Fruit fly (Drosophila melanogaster) whole organism, adult: ENCODE results near the gene Nep1.
A peak's percentile ranks its signal among the peaks of the same experiment; 100 is the strongest.

Source experiments
- CG11617 ChIP-seq: fragments of 200-800 bp; sonication (Bioruptor generic); optimal IDR thresholded peaks from 2 replicates; lab custom pipeline; 2017; ENCODE audit warnings: mild to moderate bottlenecking, missing biosample characterization, missing genetic modification reagents, missing genetic modification characterization
- CG12768 ChIP-seq: fragments of 200-800 bp; sonication (Bioruptor generic); optimal IDR thresholded peaks from 2 replicates; lab custom pipeline; 2017; ENCODE audit warnings: missing biosample characterization, missing genetic modification characterization, mild to moderate bottlenecking, moderate library complexity, missing genetic modification reagents
- CG14711 ChIP-seq: fragments of 200-800 bp; sonication (Bioruptor generic); optimal IDR thresholded peaks from 2 replicates; lab custom pipeline; 2018; ENCODE audit warnings: missing biosample characterization, mild to moderate bottlenecking, missing genetic modification characterization, moderate library complexity
- CG1620 ChIP-seq: fragments of 200-800 bp; sonication (Bioruptor generic); optimal IDR thresholded peaks from 2 replicates; lab custom pipeline; 2016; ENCODE audit warnings: missing biosample characterization, missing genetic modification characterization
- CG33017 ChIP-seq: fragments of 200-800 bp; sonication (Bioruptor generic); optimal IDR thresholded peaks from 2 replicates; lab custom pipeline; 2018; ENCODE audit warnings: missing biosample characterization, mild to moderate bottlenecking, missing genetic modification characterization, moderate library complexity
- CG5204 ChIP-seq: fragments of 200-800 bp; sonication (Bioruptor generic); optimal IDR thresholded peaks from 2 replicates; lab custom pipeline; 2016; ENCODE audit warnings: missing biosample characterization, missing genetic modification characterization
- CG7045 ChIP-seq: fragments of 200-800 bp; sonication (Bioruptor generic); optimal IDR thresholded peaks from 2 replicates; lab custom pipeline; 2017; ENCODE audit warnings: missing biosample characterization, mild to moderate bottlenecking, missing genetic modification characterization
- CG7101 ChIP-seq: fragments of 200-800 bp; sonication (Bioruptor generic); optimal IDR thresholded peaks from 2 replicates; lab custom pipeline; 2018; ENCODE audit warnings: missing biosample characterization, mild to moderate bottlenecking, missing genetic modification characterization, moderate library complexity
- Clk ChIP-seq: fragments of 200-800 bp; sonication (Bioruptor generic); optimal IDR thresholded peaks from 2 replicates; lab custom pipeline; 2017; ENCODE audit warnings: missing biosample characterization, missing genetic modification characterization
- Crg-1 ChIP-seq: fragments of 200-800 bp; sonication (Bioruptor generic); optimal IDR thresholded peaks from 2 replicates; lab custom pipeline; 2016; ENCODE audit warnings: missing biosample characterization, missing genetic modification characterization
- Hr96 ChIP-seq: fragments of 200-800 bp; sonication (Bioruptor generic); optimal IDR thresholded peaks from 2 replicates; lab custom pipeline; 2016; ENCODE audit warnings: missing biosample characterization, missing genetic modification characterization
- Mnt ChIP-seq: fragments of 200-800 bp; sonication (Bioruptor generic); optimal IDR thresholded peaks from 2 replicates; lab custom pipeline; 2016; ENCODE audit warnings: missing biosample characterization, mild to moderate bottlenecking, missing genetic modification characterization
- bab1 ChIP-seq: fragments of 200-800 bp; sonication (Bioruptor generic); optimal IDR thresholded peaks from 3 replicates; lab custom pipeline; 2019; ENCODE audit warnings: missing biosample characterization, mild to moderate bottlenecking, missing genetic modification characterization, moderate library complexity
- cic ChIP-seq: fragments of 200-800 bp; sonication (Bioruptor generic); optimal IDR thresholded peaks from 2 replicates; lab custom pipeline; 2017; ENCODE audit warnings: missing biosample characterization, mild to moderate bottlenecking, missing genetic modification characterization, moderate library complexity
- cnc ChIP-seq, 2 experiments: fragments of >200 bp; optimal IDR thresholded peaks; 2 replicates each; lab custom pipeline; 2017
- kay ChIP-seq: fragments of 200-800 bp; sonication (Bioruptor generic); peaks from one replicate; lab custom pipeline; 2016; ENCODE audit warnings: missing biosample characterization, missing genetic modification characterization, borderline replicate concordance
- ovo ChIP-seq: fragments of 200-800 bp; sonication (Bioruptor generic); optimal IDR thresholded peaks from 2 replicates; lab custom pipeline; 2016; ENCODE audit warnings: missing biosample characterization, missing genetic modification characterization
- pad ChIP-seq: fragments of 200-800 bp; sonication (Bioruptor generic); optimal IDR thresholded peaks from 3 replicates; lab custom pipeline; 2017; ENCODE audit warnings: missing biosample characterization, missing genetic modification characterization, mild to moderate bottlenecking, moderate library complexity, missing genetic modification reagents
- tj ChIP-seq: fragments of 200-800 bp; sonication (Bioruptor generic); optimal IDR thresholded peaks from 3 replicates; lab custom pipeline; 2017; ENCODE audit warnings: missing biosample characterization, mild to moderate bottlenecking, missing genetic modification characterization, moderate library complexity
- toe ChIP-seq: fragments of 200-800 bp; sonication (Bioruptor generic); optimal IDR thresholded peaks from 2 replicates; lab custom pipeline; 2016; ENCODE audit warnings: missing biosample characterization, missing genetic modification characterization

Nep1 gene

DNA sequence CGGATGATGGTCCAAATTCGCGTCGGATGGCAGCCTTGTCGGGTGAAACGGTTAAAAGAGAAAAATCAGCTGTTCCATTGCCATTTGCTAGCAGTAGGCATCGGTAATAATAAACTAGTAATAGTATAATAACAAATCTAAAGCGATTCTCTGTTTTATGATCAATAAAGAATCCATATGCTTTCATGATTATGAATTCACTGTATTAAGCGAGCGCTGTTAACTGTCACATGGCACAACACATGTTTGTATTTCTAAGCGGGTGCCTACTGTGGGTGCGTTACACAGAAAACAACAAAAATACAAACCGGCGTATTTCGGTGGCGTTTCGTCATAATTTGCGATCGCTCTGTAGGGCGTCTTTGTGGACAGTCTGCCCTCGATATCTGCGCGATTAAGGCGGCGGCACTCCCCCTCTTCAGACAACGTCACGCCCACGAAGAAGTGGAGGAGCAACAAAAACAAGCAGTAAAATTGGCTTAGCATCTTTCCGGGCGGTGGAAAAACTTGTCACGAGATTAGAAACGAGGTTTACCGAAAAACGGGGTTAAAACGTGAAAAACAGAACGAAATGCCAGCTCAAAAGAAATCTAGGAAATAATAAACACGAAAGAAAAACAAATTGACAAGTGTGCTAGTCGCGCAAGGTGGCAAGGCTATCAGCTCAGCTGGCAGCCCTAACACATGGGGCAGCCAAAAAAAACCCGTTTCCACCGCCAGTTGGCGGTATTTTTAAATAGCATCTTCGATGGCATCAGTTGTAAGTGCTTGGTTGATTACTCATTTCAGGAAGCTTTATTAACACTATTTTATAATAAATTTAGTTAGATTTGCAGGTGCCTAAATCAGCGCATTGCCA is at the start of gene Nep1, which contains the start of gene Mipp2:
Gene Nep1 (plus strand): TSS at position 397 of the 859 bp plus-strand sequence.
Gene Mipp2 (minus strand): TSS at position 663 of the 859 bp plus-strand sequence.
- TF ChIP-seq ovo (peak; percentile 16), CG7101 (tag; lab: Kevin White, UChicago) (peak; percentile 46), tj (GFP tag; lab: Kevin White, UChicago) (no peak), CG33017 (tag; lab: Kevin White, UChicago) (no peak), Mnt (GFP tag; lab: Kevin White, UChicago) (peak; percentile 36), CG12768 (GFP tag; lab: Kevin White, UChicago) (no peak), CG14711 (tag; lab: Kevin White, UChicago) (peak; percentile 18), bab1 (GFP tag; lab: Kevin White, UChicago) (peak; percentile 80), CG11617 (GFP tag; lab: Kevin White, UChicago) (peak; percentile 30), Hr96 (GFP tag; lab: Kevin White, UChicago) (peak; percentile 64)

DNA sequence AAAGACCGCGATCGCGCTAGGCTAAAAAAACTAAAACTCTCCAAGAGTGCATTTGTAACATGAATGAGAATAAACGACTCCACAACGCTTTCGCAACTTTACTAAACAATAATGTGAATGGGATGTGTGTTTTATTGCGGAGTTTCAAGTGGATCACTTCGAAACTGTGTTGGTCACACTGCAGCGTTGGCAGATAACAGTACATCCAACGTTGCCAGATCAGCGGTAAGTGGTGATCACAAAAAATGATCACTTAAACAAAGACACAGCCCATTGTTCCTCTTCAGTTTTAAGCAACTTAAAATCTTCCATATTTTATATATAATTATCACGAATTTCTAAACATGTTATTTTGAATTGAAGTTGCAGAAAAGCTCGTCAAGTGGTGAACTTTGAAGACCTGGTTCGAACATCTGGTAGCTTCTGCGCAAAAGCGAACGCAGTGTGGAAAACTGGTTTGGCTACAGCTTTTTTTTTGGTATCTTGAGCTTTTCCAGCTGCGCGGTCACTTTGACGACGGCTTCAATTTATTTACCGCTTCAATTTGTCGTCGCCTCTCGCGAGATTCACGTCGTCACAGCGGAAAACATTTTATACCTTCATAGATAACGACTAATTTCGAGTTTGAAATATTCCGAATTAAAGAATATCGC is 40.6 kb upstream of the Nep1 start, which contains the start of gene CG5921:
Gene CG5921 (plus strand): TSS at position 547 of the 653 bp plus-strand sequence.
- TF ChIP-seq CG7045 (no peak), bab1 (GFP tag; lab: Kevin White, UChicago) (peak; percentile 23)

DNA sequence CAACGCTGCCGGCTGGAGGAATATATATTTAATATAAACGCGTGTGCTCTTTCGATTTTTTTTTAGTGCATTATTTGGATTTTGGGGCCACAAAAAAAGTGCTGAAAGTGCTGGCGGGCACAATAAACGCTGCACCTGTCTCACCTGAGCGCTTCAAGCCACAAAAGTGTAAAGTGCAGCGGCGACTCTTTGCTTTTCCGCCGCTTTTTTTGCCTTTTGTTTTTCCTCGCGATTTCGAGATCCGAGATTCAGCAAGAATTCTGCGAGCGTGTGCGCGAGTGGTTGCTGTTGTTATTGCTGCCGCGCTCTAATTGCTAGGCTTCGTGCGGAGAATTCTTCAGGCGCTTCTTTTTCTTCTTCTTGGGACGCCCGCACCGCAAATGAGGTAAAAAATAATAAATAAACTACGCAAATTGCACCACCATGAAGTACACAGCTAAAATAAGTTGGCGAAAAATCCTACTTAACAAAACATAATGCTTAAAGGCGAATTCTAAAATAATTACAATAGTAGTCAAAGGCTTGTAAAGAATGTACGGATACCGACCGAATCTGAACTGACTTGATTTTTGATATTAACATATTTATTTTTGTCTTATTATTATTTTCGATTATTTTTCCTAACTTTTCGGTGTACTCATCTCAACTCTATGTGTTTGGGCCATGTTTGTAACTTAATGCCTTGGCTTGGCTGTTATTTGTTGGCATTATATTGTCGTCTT is 39.9 kb upstream of the Nep1 start:
- TF ChIP-seq tj (GFP tag; lab: Kevin White, UChicago) (peak; percentile 100), CG14711 (tag; lab: Kevin White, UChicago) (no peak), CG12768 (GFP tag; lab: Kevin White, UChicago) (no peak)

DNA sequence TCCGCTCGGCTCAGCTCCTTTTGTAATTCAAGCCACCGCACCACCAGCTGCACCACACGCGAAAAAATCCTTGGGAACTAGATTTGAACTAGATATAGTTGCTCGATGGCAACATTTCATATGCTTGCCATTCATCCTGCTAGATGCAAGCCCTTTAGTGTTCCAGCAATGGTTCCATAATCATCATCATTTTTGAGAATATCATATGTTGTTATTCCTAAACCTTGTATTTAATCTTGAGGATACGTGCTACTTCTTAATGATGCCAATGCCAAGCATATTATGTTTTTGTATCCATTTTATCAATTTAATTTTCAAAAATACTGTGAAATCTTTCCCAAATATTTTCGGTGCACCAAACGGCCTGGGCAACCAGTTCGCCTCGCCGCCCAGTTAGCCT is 38.1 kb upstream of the Nep1 start:
- TF ChIP-seq CG14711 (tag; lab: Kevin White, UChicago) (no peak), CG5204 (GFP tag; lab: Kevin White, UChicago) (no peak), Mnt (GFP tag; lab: Kevin White, UChicago) (no peak), Clk (GFP tag; lab: Kevin White, UChicago) (no peak), cic (GFP tag; lab: Kevin White, UChicago) (no peak), Hr96 (GFP tag; lab: Kevin White, UChicago) (no peak)

DNA sequence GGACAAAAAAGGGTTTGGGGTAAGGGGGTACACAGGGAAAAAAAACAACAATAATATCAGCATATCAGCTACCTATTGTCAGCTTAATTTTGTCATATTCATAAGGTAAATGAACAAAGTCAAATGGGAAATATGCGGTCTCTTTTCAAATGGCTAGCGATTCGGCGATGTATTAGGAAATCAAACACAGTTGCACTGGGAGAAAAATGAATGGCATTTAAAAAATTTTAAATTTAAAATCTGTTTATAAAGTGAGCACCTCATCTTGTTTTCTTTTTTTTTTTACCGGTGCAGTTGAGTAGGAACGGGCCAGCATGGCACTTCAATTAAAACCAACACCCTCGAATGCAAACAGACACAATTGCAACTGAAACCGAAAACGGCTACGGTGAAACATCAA is 37.0 kb upstream of the Nep1 start:
- TF ChIP-seq CG7101 (tag; lab: Kevin White, UChicago) (no peak), CG12768 (GFP tag; lab: Kevin White, UChicago) (no peak), Mnt (GFP tag; lab: Kevin White, UChicago) (no peak), tj (GFP tag; lab: Kevin White, UChicago) (no peak), ovo (no peak)

DNA sequence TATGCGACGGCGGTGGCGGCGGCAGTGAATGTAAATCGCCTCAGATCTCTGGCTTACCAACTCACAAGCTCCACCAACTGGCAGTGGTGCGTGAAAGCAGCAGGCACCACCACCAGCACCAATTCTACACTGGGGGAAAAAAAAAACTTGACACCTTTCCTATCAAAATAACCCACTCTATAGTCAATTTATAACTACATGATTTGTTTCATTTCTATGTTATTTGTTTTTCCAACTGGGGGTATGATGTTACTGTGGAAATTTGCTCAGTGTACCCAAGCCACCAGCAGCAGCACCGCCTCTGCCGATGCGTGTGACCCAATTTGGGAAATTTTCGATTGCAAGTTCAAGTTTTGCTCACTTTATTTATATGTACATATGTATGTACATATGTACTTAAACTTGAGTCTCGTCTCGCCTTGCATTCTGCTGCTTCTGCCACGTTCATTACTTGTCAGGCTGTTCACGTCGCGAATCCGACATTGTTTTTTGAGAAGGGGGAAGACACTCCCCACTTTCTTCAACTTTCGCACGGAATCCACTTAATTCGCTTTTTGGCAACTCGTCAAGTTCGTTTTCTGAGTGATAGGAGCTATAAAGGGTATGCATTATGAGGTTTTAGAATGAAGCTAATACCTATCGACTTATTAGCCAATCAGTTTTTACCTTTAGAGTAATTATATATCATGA is 31.7 kb upstream of the Nep1 start:
- no peak for TF ChIP-seq cic (GFP tag; lab: Kevin White, UChicago)
- no peak for TF ChIP-seq toe (GFP tag; lab: Kevin White, UChicago)
- TF ChIP-seq ovo = no peak
- no peak for TF ChIP-seq CG7045
- no peak for TF ChIP-seq CG7101 (tag; lab: Kevin White, UChicago)
- no peak for TF ChIP-seq tj (GFP tag; lab: Kevin White, UChicago)
- TF ChIP-seq CG33017 (tag; lab: Kevin White, UChicago) = no peak
- no peak for TF ChIP-seq Crg-1 (GFP tag; lab: Kevin White, UChicago)
- TF ChIP-seq pad = no peak
- no peak for TF ChIP-seq CG1620 (GFP tag; lab: Kevin White, UChicago)
- no peak for TF ChIP-seq CG12768 (GFP tag; lab: Kevin White, UChicago)

DNA sequence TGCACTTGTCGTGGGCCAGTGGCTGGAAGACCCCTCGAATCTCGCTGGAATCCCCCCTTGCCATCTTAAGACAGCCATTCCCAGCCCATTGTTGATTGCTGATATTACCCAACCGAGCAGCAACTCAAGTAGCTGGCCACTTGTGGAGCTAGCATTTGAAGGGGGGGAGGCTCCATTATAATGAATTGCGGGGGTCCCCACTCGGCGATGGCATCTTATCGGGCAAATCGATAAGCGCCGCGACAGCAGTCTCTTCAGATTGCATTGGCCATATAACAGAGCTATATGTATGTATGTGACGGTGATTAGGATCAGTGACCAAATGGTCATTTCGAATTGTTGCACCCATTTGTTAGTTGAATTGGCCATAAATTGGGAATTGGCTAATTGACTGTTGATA is 28.8 kb upstream of the Nep1 start:
- TF ChIP-seq CG14711 (tag; lab: Kevin White, UChicago) = no peak
- no peak for TF ChIP-seq Crg-1 (GFP tag; lab: Kevin White, UChicago)
- TF ChIP-seq cnc (optimal IDR thresholded peaks at IDR 0.05; lab: Kevin White, UChicago) = no peak
- TF ChIP-seq kay (GFP tag; lab: Kevin White, UChicago) = no peak
- no peak for TF ChIP-seq CG5204 (GFP tag; lab: Kevin White, UChicago)
- TF ChIP-seq CG7045 = no peak
- no peak for TF ChIP-seq CG11617 (GFP tag; lab: Kevin White, UChicago)
- TF ChIP-seq tj (GFP tag; lab: Kevin White, UChicago) = no peak
- TF ChIP-seq pad = no peak
- no peak for TF ChIP-seq ovo
- no peak for TF ChIP-seq CG7101 (tag; lab: Kevin White, UChicago)
